Fruit fly (Drosophila melanogaster) whole organism, embryonic: ENCODE results near the gene RpL35A.

Source experiments
- Atf6 ChIP-seq: fragments of 200-800 bp; sonication (Bioruptor generic); IDR thresholded peaks from 2 replicates; pipeline ENCODE4 v1.3.6; 2022; ENCODE audit warnings: missing biosample characterization, missing genetic modification characterization
- BEAF-32 ChIP-seq: fragments of 200-800 bp; sonication (Bioruptor generic); optimal IDR thresholded peaks from 3 replicates; lab custom pipeline; 2017; ENCODE audit warnings: missing biosample characterization, missing genetic modification characterization, mild to moderate bottlenecking, moderate library complexity, missing genetic modification reagents
- CG10565 ChIP-seq: fragments of 200-800 bp; sonication (Bioruptor generic); optimal IDR thresholded peaks from 3 replicates; lab custom pipeline; 2016; ENCODE audit warnings: missing biosample characterization, mild to moderate bottlenecking, missing genetic modification characterization
- CG1233 ChIP-seq: fragments of 200-800 bp; sonication (Bioruptor generic); optimal IDR thresholded peaks from 4 replicates; lab custom pipeline; 2018; ENCODE audit warnings: missing biosample characterization, mild to moderate bottlenecking, missing genetic modification characterization
- CG13424 ChIP-seq: fragments of 200-800 bp; sonication (Bioruptor generic); optimal IDR thresholded peaks from 2 replicates; lab custom pipeline; 2019; ENCODE audit warnings: missing biosample characterization, mild to moderate bottlenecking, missing genetic modification characterization, moderate library complexity
- CG15479 ChIP-seq: fragments of 200-800 bp; sonication (Bioruptor generic); optimal IDR thresholded peaks from 3 replicates; lab custom pipeline; 2019; ENCODE audit warnings: missing biosample characterization, mild to moderate bottlenecking, missing genetic modification characterization, moderate library complexity
- CG15601 ChIP-seq: fragments of 200-800 bp; sonication (Bioruptor generic); optimal IDR thresholded peaks from 3 replicates; lab custom pipeline; 2019; ENCODE audit warnings: missing biosample characterization, mild to moderate bottlenecking, missing genetic modification characterization, moderate library complexity
- CG2875 ChIP-seq: fragments of 200-800 bp; sonication (Bioruptor generic); optimal IDR thresholded peaks from 2 replicates; lab custom pipeline; 2017; ENCODE audit warnings: missing biosample characterization, mild to moderate bottlenecking, missing genetic modification characterization, missing genetic modification reagents
- CG2889 ChIP-seq: fragments of 200-800 bp; sonication (Bioruptor generic); IDR thresholded peaks from 3 replicates; pipeline ENCODE4 v1.3.6; 2022; ENCODE audit warnings: missing biosample characterization, missing genetic modification characterization
- CG31365 ChIP-seq: fragments of 200-800 bp; sonication (Bioruptor generic); optimal IDR thresholded peaks from 2 replicates; lab custom pipeline; 2018; ENCODE audit warnings: missing biosample characterization, mild to moderate bottlenecking, missing genetic modification characterization
- CG34224 ChIP-seq: fragments of 200-800 bp; sonication (Bioruptor generic); IDR thresholded peaks from 3 replicates; pipeline ENCODE4 v1.3.6; 2022; ENCODE audit warnings: missing biosample characterization, missing genetic modification characterization; ENCODE audit not compliant: partially characterized antibody
- CG3726 ChIP-seq: fragments of 200-800 bp; sonication (Bioruptor generic); IDR thresholded peaks from 3 replicates; pipeline ENCODE4, ENCODE4 v1.3.6; 2022; ENCODE audit warnings: missing biosample characterization, missing genetic modification characterization
- CG9215 ChIP-seq: fragments of 200-800 bp; sonication (Bioruptor generic); IDR thresholded peaks from 2 replicates; pipeline ENCODE4 v1.3.6; 2022; ENCODE audit warnings: missing biosample characterization, missing genetic modification characterization
- CG9727 ChIP-seq: fragments of 200-800 bp; sonication (Bioruptor generic); optimal IDR thresholded peaks from 3 replicates; lab custom pipeline; 2017; ENCODE audit warnings: missing biosample characterization, mild to moderate bottlenecking, missing genetic modification characterization
- CG9797 ChIP-seq: fragments of 200-800 bp; sonication (Bioruptor generic); optimal IDR thresholded peaks from 3 replicates; lab custom pipeline; 2018; ENCODE audit warnings: missing biosample characterization, mild to moderate bottlenecking, missing genetic modification characterization
- Dip2 ChIP-seq: fragments of 200-800 bp; sonication (Bioruptor generic); IDR thresholded peaks from 2 replicates; pipeline ENCODE4 v1.3.6; 2022; ENCODE audit warnings: missing biosample characterization, missing genetic modification characterization
- Dip3 ChIP-seq: fragments of 200-800 bp; sonication (Bioruptor generic); optimal IDR thresholded peaks from 3 replicates; lab custom pipeline; 2016; ENCODE audit warnings: missing biosample characterization, missing genetic modification characterization
- Fer2 ChIP-seq: fragments of 200-800 bp; sonication (Bioruptor generic); optimal IDR thresholded peaks from 2 replicates; lab custom pipeline; 2018; ENCODE audit warnings: missing biosample characterization, mild to moderate bottlenecking, missing genetic modification characterization, moderate library complexity
- Gug ChIP-seq: fragments of 200-800 bp; sonication (Bioruptor generic); IDR thresholded peaks from 4 replicates; pipeline ENCODE4 v1.3.6; 2022; ENCODE audit warnings: missing biosample characterization, missing genetic modification characterization
- H2.0 ChIP-seq: fragments of 200-800 bp; sonication (Bioruptor generic); IDR thresholded peaks from 2 replicates; pipeline ENCODE4 v1.3.6; 2022; ENCODE audit warnings: missing biosample characterization, missing genetic modification characterization
- Hand ChIP-seq: fragments of 200-800 bp; sonication (Bioruptor generic); optimal IDR thresholded peaks from 2 replicates; lab custom pipeline; 2017; ENCODE audit warnings: mild to moderate bottlenecking, missing biosample characterization, missing genetic modification reagents, missing genetic modification characterization
- Med ChIP-seq: fragments of 200-800 bp; sonication (Bioruptor generic); peaks from one replicate; lab custom pipeline; 2016; ENCODE audit warnings: missing biosample characterization, missing genetic modification characterization, mild to moderate bottlenecking, inconsistent platforms, moderate library complexity
- Oaz ChIP-seq: fragments of 200-800 bp; sonication (Bioruptor generic); IDR thresholded peaks from 2 replicates; pipeline ENCODE4 v1.3.6; 2022; ENCODE audit warnings: missing biosample characterization, missing genetic modification characterization
- Optix ChIP-seq: fragments of 200-800 bp; sonication (Bioruptor generic); IDR thresholded peaks from 3 replicates; pipeline ENCODE4 v1.3.6; 2022; ENCODE audit warnings: missing biosample characterization, missing genetic modification characterization
- Scr ChIP-seq: fragments of 200-800 bp; sonication (Bioruptor generic); IDR thresholded peaks from 2 replicates; pipeline ENCODE4 v1.3.6; 2022; ENCODE audit warnings: missing biosample characterization, missing genetic modification characterization; ENCODE audit not compliant: partially characterized antibody
- Side ChIP-seq: fragments of 200-800 bp; sonication (Bioruptor generic); optimal IDR thresholded peaks from 2 replicates; lab custom pipeline; 2016; ENCODE audit warnings: missing biosample characterization, missing genetic modification characterization
- Sry-δ ChIP-seq: fragments of 200-800 bp; sonication (Bioruptor generic); optimal IDR thresholded peaks from 2 replicates; lab custom pipeline; 2016; ENCODE audit warnings: missing biosample characterization, missing genetic modification characterization
- amos ChIP-seq: fragments of 200-800 bp; sonication (Bioruptor generic); IDR thresholded peaks from 2 replicates; pipeline ENCODE4 v1.3.6; 2022; ENCODE audit warnings: missing biosample characterization, missing genetic modification characterization; ENCODE audit not compliant: partially characterized antibody
- ase ChIP-seq: fragments of 200-800 bp; sonication (Bioruptor generic); IDR thresholded peaks from 3 replicates; pipeline ENCODE4 v1.3.6; 2022; ENCODE audit warnings: missing biosample characterization, missing genetic modification characterization
- ato ChIP-seq: fragments of 200-800 bp; sonication (Bioruptor generic); IDR thresholded peaks from 2 replicates; pipeline ENCODE4 v1.3.6; 2022; ENCODE audit warnings: missing biosample characterization, missing genetic modification characterization; ENCODE audit not compliant: partially characterized antibody
- cad ChIP-seq: fragments of >200 bp; optimal IDR thresholded peaks from 2 replicates; lab custom pipeline; 2017; ENCODE audit warnings: missing biosample characterization, missing genetic modification characterization
- chinmo ChIP-seq: fragments of 200-800 bp; sonication (Bioruptor generic); IDR thresholded peaks from 4 replicates; pipeline ENCODE4 v1.3.6; 2022; ENCODE audit warnings: missing biosample characterization, missing genetic modification characterization; ENCODE audit not compliant: partially characterized antibody
- chm ChIP-seq: fragments of 200-800 bp; sonication (Bioruptor generic); IDR thresholded peaks from 2 replicates; pipeline ENCODE4 v1.3.6; 2022; ENCODE audit warnings: missing biosample characterization, missing genetic modification characterization
- dimm ChIP-seq: fragments of 200-800 bp; sonication (Bioruptor generic); IDR thresholded peaks from 2 replicates; pipeline ENCODE4 v1.3.6; 2022; ENCODE audit warnings: missing biosample characterization, missing genetic modification characterization
- eve ChIP-seq, 2 experiments: fragments of >200 bp; optimal IDR thresholded peaks; 2 replicates each; lab custom pipeline; 2017; ENCODE audit warnings: missing biosample characterization in 2 of 2, missing genetic modification characterization in 2 of 2
- exex ChIP-seq: fragments of 200-800 bp; sonication (Bioruptor generic); optimal IDR thresholded peaks from 4 replicates; lab custom pipeline; 2018; ENCODE audit warnings: missing biosample characterization, mild to moderate bottlenecking, missing genetic modification characterization, moderate library complexity
- gcm2 ChIP-seq: fragments of 200-800 bp; sonication (Bioruptor generic); optimal IDR thresholded peaks from 2 replicates; lab custom pipeline; 2016; ENCODE audit warnings: missing biosample characterization, missing genetic modification characterization
- grau ChIP-seq: fragments of 200-800 bp; optimal IDR thresholded peaks from 3 replicates; lab custom pipeline; 2019; ENCODE audit warnings: missing biosample characterization, mild to moderate bottlenecking, missing genetic modification characterization, moderate library complexity
- h ChIP-seq: fragments of >200 bp; optimal IDR thresholded peaks from 2 replicates; lab custom pipeline; 2017
- ind ChIP-seq: fragments of 200-800 bp; sonication (Bioruptor generic); optimal IDR thresholded peaks from 3 replicates; lab custom pipeline; 2016; ENCODE audit warnings: missing biosample characterization, missing genetic modification characterization
- insv ChIP-seq, 2 experiments: fragments of 200-800 bp; sonication (Bioruptor generic); optimal IDR thresholded peaks; 3 replicates each; lab custom pipeline; 2016 to 2018; ENCODE audit warnings: missing biosample characterization in 2 of 2, missing genetic modification characterization in 2 of 2
- lmd ChIP-seq: fragments of 200-800 bp; sonication (Bioruptor generic); IDR thresholded peaks from 2 replicates; pipeline ENCODE4 v1.3.6; 2022; ENCODE audit warnings: missing biosample characterization, missing genetic modification characterization
- mld ChIP-seq: fragments of 200-800 bp; sonication (Bioruptor generic); IDR thresholded peaks from 3 replicates; pipeline ENCODE4 v1.3.6; 2022; ENCODE audit warnings: missing biosample characterization, missing genetic modification characterization; ENCODE audit not compliant: partially characterized antibody
- nerfin-2 ChIP-seq: fragments of 200-800 bp; sonication (Bioruptor generic); IDR thresholded peaks from 2 replicates; pipeline ENCODE4 v1.3.6; 2022; ENCODE audit warnings: missing biosample characterization, missing genetic modification characterization; ENCODE audit not compliant: partially characterized antibody
- nmo ChIP-seq: fragments of 200-800 bp; sonication (Bioruptor generic); optimal IDR thresholded peaks from 2 replicates; lab custom pipeline; 2018; ENCODE audit warnings: missing biosample characterization, mild to moderate bottlenecking, missing genetic modification characterization, moderate library complexity
- ranshi ChIP-seq: fragments of 200-800 bp; sonication (Bioruptor generic); IDR thresholded peaks from 2 replicates; pipeline ENCODE4 v1.3.6; 2022; ENCODE audit warnings: missing biosample characterization, missing genetic modification characterization
- salm ChIP-seq: fragments of 200-800 bp; sonication (Bioruptor generic); optimal IDR thresholded peaks from 2 replicates; lab custom pipeline; 2018; ENCODE audit warnings: missing biosample characterization, mild to moderate bottlenecking, missing genetic modification characterization
- slp2 ChIP-seq: fragments of 200-800 bp; sonication (Bioruptor generic); optimal IDR thresholded peaks from 2 replicates; lab custom pipeline; 2016; ENCODE audit warnings: missing biosample characterization, missing genetic modification characterization
- so ChIP-seq: fragments of 200-800 bp; sonication (Bioruptor generic); IDR thresholded peaks from 3 replicates; pipeline ENCODE4 v1.3.6; 2022; ENCODE audit warnings: missing biosample characterization, missing genetic modification characterization
- sqz ChIP-seq: fragments of 200-800 bp; sonication (Bioruptor generic); optimal IDR thresholded peaks from 3 replicates; lab custom pipeline; 2018; ENCODE audit warnings: missing biosample characterization, mild to moderate bottlenecking, missing genetic modification characterization
- stc ChIP-seq: fragments of 200-800 bp; sonication (Bioruptor generic); IDR thresholded peaks from 2 replicates; pipeline ENCODE4 v1.3.6; 2022; ENCODE audit warnings: missing biosample characterization, missing genetic modification characterization
- yki ChIP-seq: fragments of >200 bp; optimal IDR thresholded peaks from 3 replicates; lab custom pipeline; 2018

RpL35A gene

dm6 chr3R:5474551-5474950, 7.7 kb upstream of the RpL35A start, which contains the start of the genes CG45100, HDAC3 and Hcs (continued):
- no peak for TF ChIP-seq ase (GFP tag; lab: Robert Waterston, UW)
- TF ChIP-seq Sry-δ, result peak; percentile 95
- TF ChIP-seq H2.0 (GFP tag; lab: Robert Waterston, UW), result no peak
- TF ChIP-seq mld (GFP tag; lab: Robert Waterston, UW), result no peak; the same call in 2 of the 3 replicates
- TF ChIP-seq nerfin-2 (GFP tag; lab: Robert Waterston, UW), result peak; percentile 77
- TF ChIP-seq Med (GFP tag; lab: Kevin White, UChicago), result peak; percentile 82
- peak; percentile 20 for TF ChIP-seq slp2 (GFP tag; lab: Kevin White, UChicago)
- no peak for TF ChIP-seq h (lab: Kevin White, UChicago)
- TF ChIP-seq CG15479 (GFP tag; lab: Kevin White, UChicago), result peak; percentile 29
- peak; percentile 29 for TF ChIP-seq CG9797 (GFP tag; lab: Kevin White, UChicago)
- TF ChIP-seq Atf6 (GFP tag; lab: Robert Waterston, UW), result no peak
- TF ChIP-seq Dip2 (GFP tag; lab: Robert Waterston, UW), result no peak
- TF ChIP-seq BEAF-32 (GFP tag; lab: Kevin White, UChicago), result peak; percentile 96
- peak; percentile 39 for TF ChIP-seq CG9727 (GFP tag; lab: Kevin White, UChicago)
- peak; percentile 86 for TF ChIP-seq amos
- peak; percentile 93 for TF ChIP-seq Scr (GFP tag; lab: Robert Waterston, UW)
- no peak for TF ChIP-seq gcm2 (GFP tag; lab: Kevin White, UChicago)
- peak; percentile 28 for TF ChIP-seq Side
- TF ChIP-seq chm (GFP tag; lab: Robert Waterston, UW), result no peak
- TF ChIP-seq CG9215 (GFP tag; lab: Robert Waterston, UW), result peak; percentile 52
- TF ChIP-seq Oaz (GFP tag; lab: Robert Waterston, UW), result no peak
- no peak for TF ChIP-seq CG2875 (GFP tag; lab: Kevin White, UChicago)
- peak; percentile 76 for TF ChIP-seq CG34224 (GFP tag; lab: Robert Waterston, UW)
- TF ChIP-seq eve (GFP tag; optimal IDR thresholded peaks at IDR 0.05; lab: Kevin White, UChicago), result peak in 1 of 2 experiments; percentile 1
- TF ChIP-seq dimm (GFP tag; lab: Robert Waterston, UW), result no peak
- peak; percentile 67 to 97 for TF ChIP-seq insv (GFP tag; optimal IDR thresholded peaks at IDR 0.05; lab: Kevin White, UChicago)
- TF ChIP-seq stc (GFP tag; lab: Robert Waterston, UW), result no peak
- peak; percentile 52; the same call in 1 of the 4 replicates for TF ChIP-seq chinmo (GFP tag; lab: Robert Waterston, UW)
- no peak for TF ChIP-seq lmd
- no peak for TF ChIP-seq Optix (GFP tag; lab: Robert Waterston, UW)
- TF ChIP-seq ato (GFP tag; lab: Robert Waterston, UW), result peak; percentile 60
- no peak for TF ChIP-seq yki
- no peak for TF ChIP-seq sqz (GFP tag; lab: Kevin White, UChicago)
- TF ChIP-seq Hand (GFP tag; lab: Kevin White, UChicago), result no peak
- peak; percentile 76 for TF ChIP-seq nmo (GFP tag; lab: Kevin White, UChicago)
- peak; percentile 57 for TF ChIP-seq Dip3
- TF ChIP-seq CG3726, result no peak
- TF ChIP-seq so (GFP tag; lab: Robert Waterston, UW), result no peak
- no peak for TF ChIP-seq salm
- TF ChIP-seq Fer2 (tag; lab: Kevin White, UChicago), result no peak
- no peak for TF ChIP-seq ranshi (GFP tag; lab: Robert Waterston, UW)
- peak; percentile 66; the same call in 2 of the 4 replicates for TF ChIP-seq Gug (GFP tag; lab: Robert Waterston, UW)
- no peak for TF ChIP-seq CG15601 (tag; lab: Kevin White, UChicago)
- peak; percentile 50 for TF ChIP-seq ind (GFP tag; lab: Kevin White, UChicago)
- no peak for TF ChIP-seq CG31365 (tag; lab: Kevin White, UChicago)
- TF ChIP-seq cad (GFP tag; lab: Kevin White, UChicago), result no peak
- no peak for TF ChIP-seq exex (tag; lab: Kevin White, UChicago)
- TF ChIP-seq grau, result no peak
- no peak for TF ChIP-seq CG2889 (GFP tag; lab: Robert Waterston, UW)
- TF ChIP-seq CG13424 (tag; lab: Kevin White, UChicago), result peak; percentile 56
- no peak for TF ChIP-seq CG10565 (GFP tag; lab: Kevin White, UChicago)
- TF ChIP-seq CG1233 (GFP tag; lab: Kevin White, UChicago), result no peak
